Fruit fly (Drosophila melanogaster): ENCODE measurements around the gene CG43610.

DNA sequence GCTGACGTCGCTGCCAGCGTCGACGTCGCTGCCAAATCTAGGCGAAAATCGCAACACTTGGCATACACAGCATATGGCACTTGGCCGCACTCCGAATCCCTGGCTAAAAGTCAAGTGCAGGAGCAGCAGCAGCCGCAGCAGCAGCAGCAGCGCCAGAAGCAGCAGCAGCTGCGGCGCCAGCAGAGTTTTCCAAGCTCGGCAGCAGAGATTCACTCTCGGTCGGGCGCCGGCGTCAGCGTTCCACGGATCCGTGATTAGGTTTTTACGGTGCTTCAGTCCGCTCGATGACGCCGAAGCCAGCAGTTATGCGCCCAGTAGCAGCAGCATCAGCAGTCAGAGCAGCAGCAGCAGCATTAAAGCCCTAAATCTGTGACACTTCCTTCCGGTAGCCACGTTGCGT, 23.0 kb downstream of the CG43610 start:
- TF ChIP-seq CG14711 (tag; optimal IDR thresholded peaks at IDR 0.05) = no peak
- TF ChIP-seq kay (GFP tag; ENCODE audit: borderline replicate concordance) = no peak
- no peak for TF ChIP-seq ovo (GFP tag; optimal IDR thresholded peaks at IDR 0.05)
- TF ChIP-seq Mnt (GFP tag; optimal IDR thresholded peaks at IDR 0.05) = no peak
- TF ChIP-seq cnc (optimal IDR thresholded peaks at IDR 0.05) = no peak
- no peak for TF ChIP-seq CG33017 (tag; optimal IDR thresholded peaks at IDR 0.05)
- TF ChIP-seq bab1 (GFP tag; optimal IDR thresholded peaks at IDR 0.05) = no peak
- TF ChIP-seq CG12768 (GFP tag; optimal IDR thresholded peaks at IDR 0.05) = no peak
- TF ChIP-seq cic (GFP tag; optimal IDR thresholded peaks at IDR 0.05) = no peak
- no peak for TF ChIP-seq CG7045 (GFP tag; optimal IDR thresholded peaks at IDR 0.05)
- TF ChIP-seq CG7101 (tag; optimal IDR thresholded peaks at IDR 0.05) = no peak
- TF ChIP-seq toe (GFP tag; optimal IDR thresholded peaks at IDR 0.05) = no peak

All from whole organism, adult.